Worm (Caenorhabditis elegans) whole organism, late embryonic: ENCODE measurements around the gene srt-28.

Source experiments
- Y22D7AL.16 ChIP-seq: sonication (generic microtip); optimal IDR thresholded peaks from 2 replicates; lab custom pipeline; 2016; ENCODE audit warnings: missing genetic modification characterization, missing compliant biosample characterization
- ama-1 ChIP-seq: fragments of 150-350 bp; optimal IDR thresholded peaks from 2 replicates; lab custom pipeline; 2014
- fkh-10 ChIP-seq: fragments of 150-350 bp; optimal IDR thresholded peaks from 2 replicates; lab custom pipeline; 2014; ENCODE audit warnings: missing biosample characterization, missing genetic modification reagents, missing genetic modification characterization
- sox-4 ChIP-seq: sonication (generic microtip); optimal IDR thresholded peaks from 2 replicates; lab custom pipeline; 2017; ENCODE audit warnings: mild to moderate bottlenecking, missing genetic modification characterization, inconsistent platforms, missing compliant biosample characterization
- syd-9 ChIP-seq: sonication (generic microtip); optimal IDR thresholded peaks from 2 replicates; lab custom pipeline; 2016; ENCODE audit warnings: mild to moderate bottlenecking, missing genetic modification characterization, moderate library complexity, missing compliant biosample characterization

ce11 chrV:2688562-2688961, 24.9 kb downstream of the srt-28 start:
- TF ChIP-seq fkh-10, result no peak
- TF ChIP-seq syd-9, result no peak
- TF ChIP-seq ama-1, result no peak
- TF ChIP-seq sox-4 (tag; lab: Kevin White, UChicago), result no peak
- TF ChIP-seq Y22D7AL.16, result no peak
